Fruit fly (Drosophila melanogaster) whole organism, adult: Measurements from ENCODE around the gene sosie.

ENCODE experiments used
- Crg-1 ChIP-seq: fragments of 200-800 bp; sonication (Bioruptor generic); optimal IDR thresholded peaks from 2 replicates; lab custom pipeline; 2016; ENCODE audit warnings: missing biosample characterization, missing genetic modification characterization
- Hr96 ChIP-seq: fragments of 200-800 bp; sonication (Bioruptor generic); optimal IDR thresholded peaks from 2 replicates; lab custom pipeline; 2016; ENCODE audit warnings: missing biosample characterization, missing genetic modification characterization
- cic ChIP-seq: fragments of 200-800 bp; sonication (Bioruptor generic); optimal IDR thresholded peaks from 2 replicates; lab custom pipeline; 2017; ENCODE audit warnings: missing biosample characterization, mild to moderate bottlenecking, missing genetic modification characterization, moderate library complexity
- toe ChIP-seq: fragments of 200-800 bp; sonication (Bioruptor generic); optimal IDR thresholded peaks from 2 replicates; lab custom pipeline; 2016; ENCODE audit warnings: missing biosample characterization, missing genetic modification characterization

DNA sequence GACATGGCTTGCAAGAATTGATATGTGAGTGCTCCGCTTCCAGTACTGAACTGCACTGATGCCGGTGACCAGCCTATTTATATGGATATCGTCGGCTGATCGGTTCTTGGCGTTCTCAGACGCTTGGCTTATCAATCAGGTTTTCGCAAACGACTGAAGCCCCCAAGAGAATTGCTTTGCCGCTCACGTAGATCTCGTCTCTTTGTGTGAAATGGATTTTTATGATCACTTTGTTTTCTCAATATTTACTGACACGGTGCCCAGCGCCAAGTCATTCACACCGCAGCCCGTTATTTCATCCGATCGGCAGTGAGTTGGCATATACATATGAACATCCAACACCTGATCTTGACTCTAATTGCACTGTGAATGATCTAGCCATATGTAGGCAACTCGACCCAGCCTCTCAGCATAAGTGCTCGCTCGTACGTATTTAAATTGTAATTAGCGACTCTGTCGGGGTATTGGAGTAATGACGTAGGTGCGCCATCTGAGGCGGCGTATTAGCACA, 26.6 kb downstream of the sosie start, which contains the start of gene CG13639:
- TF ChIP-seq toe (GFP tag; lab: Kevin White, UChicago): no peak
- no peak for TF ChIP-seq cic (GFP tag; lab: Kevin White, UChicago)
- TF ChIP-seq Hr96 (GFP tag; lab: Kevin White, UChicago): no peak
- no peak for TF ChIP-seq Crg-1
